Fruit fly (Drosophila melanogaster): ENCODE measurements around the gene CG1677.
A peak's percentile ranks its signal among the peaks of the same experiment; 100 is the strongest.

Gene CG1677

DNA sequence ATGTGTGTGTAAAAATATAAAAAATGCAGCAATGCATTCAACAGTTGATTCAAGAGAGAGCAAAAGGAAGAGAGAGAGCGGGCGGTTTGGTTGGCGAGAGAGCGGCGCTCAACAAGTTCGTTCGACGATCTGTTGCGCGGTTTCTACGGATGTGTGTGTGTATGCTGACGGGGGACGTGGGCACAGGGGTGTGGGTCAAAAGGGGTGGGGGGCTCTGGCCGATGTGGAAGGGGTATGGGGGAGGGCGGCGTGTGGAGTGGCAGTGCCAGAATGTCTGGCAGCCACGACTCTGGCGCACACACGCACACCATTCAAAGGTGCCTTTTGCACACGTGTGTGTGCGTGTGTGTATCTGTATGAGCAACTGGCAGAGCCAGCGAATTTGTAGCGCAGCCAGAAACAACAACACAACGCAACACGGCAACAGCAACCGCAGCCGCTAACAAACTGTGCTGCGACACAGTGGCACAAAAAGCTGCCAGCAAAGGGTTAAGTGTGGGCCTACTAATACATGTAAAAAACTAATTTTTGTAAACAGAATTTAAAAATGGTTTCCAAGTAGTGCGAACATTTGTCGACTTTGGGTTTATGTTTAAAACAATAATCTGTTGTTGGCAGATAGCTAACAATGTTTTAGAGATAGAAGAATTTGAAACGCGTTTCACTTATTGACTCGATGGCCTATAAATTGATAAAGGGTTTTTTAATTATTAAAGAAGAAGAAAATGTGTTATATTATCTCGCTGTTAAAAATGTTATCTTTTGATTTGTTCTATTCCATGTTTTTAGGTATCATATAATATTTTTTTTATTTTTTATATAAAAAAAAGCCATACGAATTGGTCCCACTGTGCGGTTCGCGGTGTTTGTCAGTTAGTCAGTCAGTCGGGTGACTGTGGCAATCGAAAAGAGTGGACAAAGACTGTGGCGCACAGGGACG lies 98.8 kb downstream of the CG1677 start (continued):
- TF ChIP-seq Hand (GFP tag; optimal IDR thresholded peaks at IDR 0.05): peak; percentile 78
- peak; percentile 47; the same call in 1 of the 2 replicates for TF ChIP-seq Awh (GFP tag; IDR thresholded peaks at IDR 0.05)
- TF ChIP-seq nerfin-1 (tag; optimal IDR thresholded peaks at IDR 0.05): peak; percentile 81
- peak; percentile 68; the same call in 2 of the 3 replicates for TF ChIP-seq CG3726 (GFP tag; IDR thresholded peaks at IDR 0.05)
- no peak; the same call in 2 of the 3 replicates for TF ChIP-seq gce (GFP tag; IDR thresholded peaks at IDR 0.05)
- TF ChIP-seq CG6654 (GFP tag; optimal IDR thresholded peaks at IDR 0.05): peak; percentile 90
- TF ChIP-seq Bteb2 (GFP tag; optimal IDR thresholded peaks at IDR 0.05): peak; percentile 77
- peak in 1 of 2 experiments; percentile 59 for TF ChIP-seq insv (GFP tag; optimal IDR thresholded peaks at IDR 0.05)
- peak; percentile 47 for TF ChIP-seq CG6272 (GFP tag; IDR thresholded peaks at IDR 0.05)
- peak; percentile 97 for TF ChIP-seq gem (tag; optimal IDR thresholded peaks at IDR 0.05)
- TF ChIP-seq pnt (GFP tag; optimal IDR thresholded peaks at IDR 0.05): peak; percentile 73
- TF ChIP-seq CG11456 (GFP tag; IDR thresholded peaks at IDR 0.05): peak; percentile 67; the same call in 2 of the 3 replicates
- TF ChIP-seq ems (GFP tag; optimal IDR thresholded peaks at IDR 0.05): peak; percentile 79
- peak; percentile 50 for TF ChIP-seq fd102C (GFP tag; optimal IDR thresholded peaks at IDR 0.05)
- TF ChIP-seq Six4 (GFP tag; optimal IDR thresholded peaks at IDR 0.05): peak; percentile 79
- TF ChIP-seq Vsx1 (GFP tag; optimal IDR thresholded peaks at IDR 0.05): peak; percentile 89
- TF ChIP-seq Spps (tag; optimal IDR thresholded peaks at IDR 0.05): peak; percentile 90
- peak; percentile 97 for TF ChIP-seq CG31441 (GFP tag; IDR thresholded peaks at IDR 0.05)
- peak; percentile 86 for TF ChIP-seq caup (GFP tag; optimal IDR thresholded peaks at IDR 0.05; ENCODE audit: severe bottlenecking)
- TF ChIP-seq row (GFP tag; IDR thresholded peaks at IDR 0.05): peak; percentile 76
- peak; percentile 53 for TF ChIP-seq CG12236 (GFP tag; optimal IDR thresholded peaks at IDR 0.05)
- peak; percentile 73 for TF ChIP-seq mam (GFP tag; optimal IDR thresholded peaks at IDR 0.05)
- peak; percentile 98 for TF ChIP-seq CoRest (tag; optimal IDR thresholded peaks at IDR 0.05)
- TF ChIP-seq CG12659 (GFP tag; optimal IDR thresholded peaks at IDR 0.05): peak; percentile 97
- TF ChIP-seq cas (GFP tag; IDR thresholded peaks at IDR 0.05): no peak; the same call in 1 of the 2 replicates
- peak; percentile 91 for TF ChIP-seq PHDP (tag; optimal IDR thresholded peaks at IDR 0.05)
- TF ChIP-seq wdn (GFP tag; IDR thresholded peaks at IDR 0.05): 0 out of 2 replicates have a peak, but pooled peaks have one; percentile 4
- TF ChIP-seq Antp (GFP tag; optimal IDR thresholded peaks at IDR 0.05): peak; percentile 68
- TF ChIP-seq pan (optimal IDR thresholded peaks at IDR 0.05): no peak
- TF ChIP-seq pan (GFP tag; optimal IDR thresholded peaks at IDR 0.05 in 1 of 2, IDR thresholded peaks at IDR 0.05 in 1 of 2): peak in 1 of 2 experiments; percentile 56
- TF ChIP-seq CG18476 (GFP tag; optimal IDR thresholded peaks at IDR 0.05): peak; percentile 91
- TF ChIP-seq Rx (GFP tag; IDR thresholded peaks at IDR 0.05): peak; percentile 58; the same call in 1 of the 2 replicates
- peak; percentile 85 for TF ChIP-seq az2 (GFP tag; optimal IDR thresholded peaks at IDR 0.05)
- peak; percentile 94 for TF ChIP-seq CG15269 (tag; optimal IDR thresholded peaks at IDR 0.05)
- TF ChIP-seq Elba2 (GFP tag; optimal IDR thresholded peaks at IDR 0.05): no peak
- peak; percentile 96 for TF ChIP-seq Meics (GFP tag; optimal IDR thresholded peaks at IDR 0.05)
- TF ChIP-seq exex (tag; optimal IDR thresholded peaks at IDR 0.05): peak; percentile 48
- no peak for TF ChIP-seq Lpt (GFP tag; optimal IDR thresholded peaks at IDR 0.05)
- TF ChIP-seq Dek (tag; optimal IDR thresholded peaks at IDR 0.05): peak; percentile 87
- TF ChIP-seq wek (GFP tag; optimal IDR thresholded peaks at IDR 0.05): peak; percentile 28
- peak; percentile 95 for TF ChIP-seq CG9437 (GFP tag; optimal IDR thresholded peaks at IDR 0.05)
- peak; percentile 80 for TF ChIP-seq Fer3 (tag; optimal IDR thresholded peaks at IDR 0.05)
- TF ChIP-seq slp2 (GFP tag; optimal IDR thresholded peaks at IDR 0.05): peak; percentile 79
- no peak for TF ChIP-seq chm (GFP tag; IDR thresholded peaks at IDR 0.05)
- peak; percentile 69 for TF ChIP-seq Dad (GFP tag; optimal IDR thresholded peaks at IDR 0.05)
- TF ChIP-seq dmrt11E (tag; optimal IDR thresholded peaks at IDR 0.05): peak; percentile 97
- no peak for TF ChIP-seq tna (GFP tag; IDR thresholded peaks at IDR 0.05; ENCODE audit: partially characterized antibody)
- TF ChIP-seq Med (GFP tag): peak; percentile 94

All from whole organism, embryonic.